Fruit fly (Drosophila melanogaster) whole organism, wandering third instar larva: Measurements from ENCODE around the gene CG18675.

Experiments
- Abd-B ChIP-seq: fragments of >200 bp; optimal IDR thresholded peaks from 2 replicates; lab custom pipeline; 2017; ENCODE audit warnings: missing biosample characterization, missing genetic modification characterization
- CG32264 ChIP-seq: fragments of 200-800 bp; sonication (Bioruptor generic); optimal IDR thresholded peaks from 2 replicates; lab custom pipeline; 2016; ENCODE audit warnings: missing biosample characterization, missing genetic modification characterization
- CG9705 ChIP-seq: fragments of 200-800 bp; sonication (Bioruptor generic); optimal IDR thresholded peaks from 2 replicates; lab custom pipeline; 2018; ENCODE audit warnings: missing biosample characterization, mild to moderate bottlenecking, missing genetic modification characterization
- CrebA ChIP-seq: fragments of 200-800 bp; sonication (Bioruptor generic); optimal IDR thresholded peaks from 2 replicates; lab custom pipeline; 2016; ENCODE audit warnings: missing biosample characterization, mild to moderate bottlenecking, missing genetic modification characterization, borderline replicate concordance
- Dfd ChIP-seq: fragments of >200 bp; optimal IDR thresholded peaks from 2 replicates; lab custom pipeline; 2017; ENCODE audit warnings: missing biosample characterization, missing genetic modification characterization
- Dif ChIP-seq: fragments of 200-275, 200-300 bp; sonication (Bioruptor generic); optimal IDR thresholded peaks from 2 replicates; lab custom pipeline; 2018; ENCODE audit warnings: missing biosample characterization, missing genetic modification characterization; ENCODE audit not compliant: partially characterized antibody
- GATAd ChIP-seq: sonication (Bioruptor generic); optimal IDR thresholded peaks from 2 replicates; lab custom pipeline; 2016; ENCODE audit warnings: missing biosample characterization, missing genetic modification characterization
- HLH106 ChIP-seq: fragments of 200-800 bp; optimal IDR thresholded peaks from 3 replicates; lab custom pipeline; 2019; ENCODE audit warnings: missing biosample characterization, mild to moderate bottlenecking, missing genetic modification characterization, moderate library complexity
- Hnf4 ChIP-seq: fragments of 200-800 bp; sonication (Bioruptor generic); optimal IDR thresholded peaks from 2 replicates; lab custom pipeline; 2016; ENCODE audit warnings: missing biosample characterization, mild to moderate bottlenecking, missing genetic modification characterization
- Hr78 ChIP-seq: fragments of >200 bp; optimal IDR thresholded peaks from 2 replicates; lab custom pipeline; 2017; ENCODE audit warnings: missing biosample characterization, missing genetic modification characterization
- Hr83 ChIP-seq: fragments of 200-300 bp; sonication (Bioruptor generic); optimal IDR thresholded peaks from 2 replicates; lab custom pipeline; 2016; ENCODE audit warnings: missing biosample characterization, mild to moderate bottlenecking, missing genetic modification characterization, moderate library complexity; ENCODE audit not compliant: poor library complexity, severe bottlenecking
- Jra ChIP-seq: sonication (Bioruptor generic); optimal IDR thresholded peaks from 2 replicates; lab custom pipeline; 2016; ENCODE audit warnings: missing biosample characterization, missing genetic modification characterization
- Mio ChIP-seq: sonication (Bioruptor generic); optimal IDR thresholded peaks from 2 replicates; lab custom pipeline; 2016; ENCODE audit warnings: missing biosample characterization, missing genetic modification characterization
- Myc ChIP-seq: fragments of >200 bp; optimal IDR thresholded peaks from 2 replicates; lab custom pipeline; 2017
- N ChIP-seq: fragments of >200 bp; optimal IDR thresholded peaks from 2 replicates; lab custom pipeline; 2018; ENCODE audit warnings: missing biosample characterization, missing external identifiers, missing genetic modification characterization
- OdsH ChIP-seq: fragments of 200-800 bp; sonication (Bioruptor generic); optimal IDR thresholded peaks from 2 replicates; lab custom pipeline; 2016; ENCODE audit warnings: missing biosample characterization, mild to moderate bottlenecking, missing genetic modification characterization
- Rel ChIP-seq, 2 experiments: fragments of 200-800 bp; sonication (Bioruptor generic) in 1 of 2; optimal IDR thresholded peaks; 2 replicates in 1 of 2; 3 replicates in 1 of 2; lab custom pipeline; 2016 to 2019; ENCODE audit warnings: mild to moderate bottlenecking in 2 of 2, missing biosample characterization in 2 of 2, missing genetic modification characterization in 2 of 2, moderate library complexity in 1 of 2
- Sp1 ChIP-seq: fragments of 200-800 bp; sonication (Bioruptor generic); optimal IDR thresholded peaks from 3 replicates; lab custom pipeline; 2019; ENCODE audit warnings: missing biosample characterization, mild to moderate bottlenecking, missing genetic modification characterization, moderate library complexity
- Vsx2 ChIP-seq: fragments of 200-300, 225-300 bp; sonication (Bioruptor generic); optimal IDR thresholded peaks from 2 replicates; lab custom pipeline; 2018; ENCODE audit warnings: missing biosample characterization, missing genetic modification characterization; ENCODE audit not compliant: partially characterized antibody
- br ChIP-seq: fragments of 200-800 bp; sonication (Bioruptor generic); optimal IDR thresholded peaks from 2 replicates; lab custom pipeline; 2016; ENCODE audit warnings: missing biosample characterization, missing genetic modification characterization
- brk ChIP-seq: fragments of 200-800 bp; sonication (Bioruptor generic); optimal IDR thresholded peaks from 2 replicates; lab custom pipeline; 2016; ENCODE audit warnings: missing biosample characterization, mild to moderate bottlenecking, missing genetic modification characterization
- dl ChIP-seq, 2 experiments: fragments of 175-275, 200-275 bp in 1 of 2; fragments of 200-275 bp in 1 of 2; sonication (Bioruptor generic); optimal IDR thresholded peaks; lab custom pipeline; 2018; ENCODE audit warnings: mild to moderate bottlenecking in 2 of 2, missing biosample characterization in 2 of 2, missing genetic modification characterization in 2 of 2, moderate library complexity in 2 of 2; ENCODE audit not compliant: partially characterized antibody in 2 of 2, insufficient read depth in 1 of 2
- dmrt93B ChIP-seq: fragments of 200-800 bp; sonication (Bioruptor generic); optimal IDR thresholded peaks from 2 replicates; lab custom pipeline; 2018; ENCODE audit warnings: missing biosample characterization, mild to moderate bottlenecking, missing genetic modification characterization
- dsf ChIP-seq: sonication (Bioruptor generic); optimal IDR thresholded peaks from 2 replicates; lab custom pipeline; 2016; ENCODE audit warnings: missing biosample characterization, missing genetic modification characterization, borderline replicate concordance
- ey ChIP-seq: fragments of 200-800 bp; sonication (Bioruptor generic); optimal IDR thresholded peaks from 2 replicates; lab custom pipeline; 2016; ENCODE audit warnings: missing biosample characterization, missing genetic modification characterization
- foxo ChIP-seq, 2 experiments: fragments of 200-800 bp; sonication (Bioruptor generic); optimal IDR thresholded peaks; 2 replicates in 1 of 2; 3 replicates in 1 of 2; lab custom pipeline; 2016 to 2017; ENCODE audit warnings: missing biosample characterization in 2 of 2, missing genetic modification characterization in 2 of 2
- fru ChIP-seq: fragments of 200-800 bp; sonication (Bioruptor generic); optimal IDR thresholded peaks from 3 replicates; lab custom pipeline; 2016; ENCODE audit warnings: missing biosample characterization, mild to moderate bottlenecking, missing genetic modification characterization
- h ChIP-seq: fragments of 200-800 bp; sonication (Bioruptor generic); optimal IDR thresholded peaks from 3 replicates; lab custom pipeline; 2016; ENCODE audit warnings: missing biosample characterization, mild to moderate bottlenecking, missing genetic modification characterization
- jim ChIP-seq: fragments of 175-275, 200-325 bp; sonication (Bioruptor generic); optimal IDR thresholded peaks from 2 replicates; lab custom pipeline; 2016; ENCODE audit warnings: missing biosample characterization, mild to moderate bottlenecking, missing genetic modification characterization
- lola ChIP-seq: fragments of >200 bp; optimal IDR thresholded peaks from 2 replicates; lab custom pipeline; 2017; ENCODE audit warnings: missing biosample characterization, missing genetic modification characterization
- pan ChIP-seq: fragments of >200 bp; optimal IDR thresholded peaks from 2 replicates; lab custom pipeline; 2017
- psq ChIP-seq: fragments of 200-800 bp; sonication (Bioruptor generic); optimal IDR thresholded peaks from 3 replicates; lab custom pipeline; 2017; ENCODE audit warnings: missing biosample characterization, mild to moderate bottlenecking, missing genetic modification characterization, moderate library complexity
- rgr ChIP-seq: fragments of 200-800 bp; sonication (Bioruptor generic); optimal IDR thresholded peaks from 3 replicates; lab custom pipeline; 2016; ENCODE audit warnings: missing biosample characterization, mild to moderate bottlenecking, missing genetic modification characterization
- sage ChIP-seq: fragments of 200-800 bp; sonication (Bioruptor generic); optimal IDR thresholded peaks from 2 replicates; lab custom pipeline; 2016; ENCODE audit warnings: missing biosample characterization, mild to moderate bottlenecking, missing genetic modification characterization
- sv ChIP-seq: fragments of 200-800 bp; sonication (Bioruptor generic); optimal IDR thresholded peaks from 3 replicates; lab custom pipeline; 2016; ENCODE audit warnings: missing biosample characterization, missing genetic modification characterization
- tai ChIP-seq: sonication (Bioruptor generic); optimal IDR thresholded peaks from 2 replicates; lab custom pipeline; 2016; ENCODE audit warnings: missing biosample characterization, missing genetic modification characterization
- usp ChIP-seq: fragments of >200 bp; optimal IDR thresholded peaks from 2 replicates; lab custom pipeline; 2017; ENCODE audit warnings: missing biosample characterization, missing genetic modification characterization
- woc ChIP-seq: sonication (Bioruptor generic); optimal IDR thresholded peaks from 2 replicates; lab custom pipeline; 2016; ENCODE audit warnings: missing biosample characterization, mild to moderate bottlenecking, missing genetic modification characterization

CG18675 gene

DNA sequence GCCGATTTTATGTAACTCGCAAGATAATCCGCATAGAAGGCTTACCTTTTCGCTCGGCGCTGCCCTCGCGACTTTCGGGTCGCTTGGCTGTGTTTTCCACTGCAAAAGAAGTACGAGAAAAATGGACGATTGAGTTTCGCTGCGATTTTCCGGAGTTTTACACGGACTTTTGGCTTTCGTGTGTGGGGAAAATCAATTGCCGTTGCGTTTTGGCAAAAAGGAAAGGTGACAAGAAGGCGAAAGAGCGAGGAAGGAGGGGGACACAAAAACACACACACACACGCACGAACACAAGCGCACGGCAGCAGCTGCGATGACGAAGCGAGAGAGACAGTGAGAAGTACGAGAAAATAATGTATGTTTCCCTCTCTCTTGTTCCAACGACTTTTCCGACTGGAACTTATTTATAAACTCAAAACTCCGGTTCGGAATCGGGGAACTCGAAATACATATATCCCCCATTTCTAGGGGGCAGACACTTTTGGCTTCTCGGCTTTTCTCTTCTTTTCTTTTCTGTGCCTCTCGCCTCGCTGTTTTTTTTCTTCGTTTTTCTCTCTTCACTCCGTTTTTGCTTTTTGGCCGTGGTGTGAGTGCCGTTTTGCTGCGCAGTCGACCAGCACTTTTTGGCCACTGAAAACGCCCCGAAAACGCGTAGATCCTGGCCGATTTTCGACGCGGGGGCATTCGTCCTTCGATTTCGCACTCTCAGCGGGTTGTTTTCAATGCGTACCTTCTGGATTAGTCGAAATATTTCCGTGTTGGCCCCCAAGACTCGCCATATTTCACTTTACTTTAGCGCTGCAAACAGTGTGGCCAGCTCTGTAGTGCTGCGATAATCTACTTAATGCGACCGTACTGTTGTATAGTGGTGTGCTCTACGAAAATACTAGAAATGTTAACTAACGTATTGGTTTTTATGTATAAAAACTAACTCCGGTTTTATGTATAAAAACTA, 39.7 kb upstream of the CG18675 start, which contains the start of gene ens:
TSS of gene ens (minus strand) at position 827 of the 955 bp plus-strand sequence.
- no peak for TF ChIP-seq sv (GFP tag; lab: Kevin White, UChicago)
- TF ChIP-seq Dif (GFP tag; lab: Kevin White, UChicago), result peak; percentile 33
- TF ChIP-seq usp (GFP tag; lab: Kevin White, UChicago), result no peak
- peak; percentile 88 for TF ChIP-seq psq
- TF ChIP-seq CG9705, result no peak
- no peak for TF ChIP-seq lola (GFP tag; lab: Kevin White, UChicago)
- no peak for TF ChIP-seq pan (lab: Kevin White, UChicago)
- TF ChIP-seq Hr78 (GFP tag; lab: Kevin White, UChicago), result no peak
- TF ChIP-seq, all 38 proteins: peak for 2

DNA sequence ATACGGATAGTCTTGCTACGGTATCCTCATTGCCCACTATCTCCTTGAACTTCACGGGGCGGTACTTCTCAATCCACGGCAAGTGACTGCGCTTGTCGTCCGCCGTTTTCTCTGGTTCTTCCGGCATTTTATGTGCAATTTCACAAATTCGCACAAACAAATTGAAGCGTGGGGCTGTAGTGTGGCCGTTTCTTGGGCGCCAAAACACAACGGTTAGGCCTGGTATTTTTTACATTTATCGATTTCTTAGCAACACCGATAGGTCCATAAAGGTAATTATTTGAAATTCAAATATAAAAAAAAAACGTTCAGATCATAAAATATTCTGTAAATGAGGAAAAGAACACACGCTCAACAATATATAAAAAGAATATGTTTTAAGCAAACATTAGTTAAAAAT, 37.8 kb upstream of the CG18675 start, which contains the start of gene RfC4:
TSS of gene RfC4 (minus strand) at position 182 of the 400 bp plus-strand sequence.
- TF ChIP-seq pan (lab: Kevin White, UChicago) (no peak), Jra (GFP tag; lab: Kevin White, UChicago) (no peak), Dfd (GFP tag; lab: Kevin White, UChicago) (no peak), fru (no peak), dl (GFP tag; optimal IDR thresholded peaks at IDR 0.05; lab: Kevin White, UChicago; ENCODE audit: insufficient read depth in 1 of 2, partially characterized antibody in 2 of 2) (no peak), br (no peak), CG32264 (GFP tag; lab: Kevin White, UChicago) (no peak), Vsx2 (GFP tag; lab: Kevin White, UChicago) (no peak), OdsH (GFP tag; lab: Kevin White, UChicago) (no peak), woc (GFP tag; lab: Kevin White, UChicago) (no peak), sage (no peak)

DNA sequence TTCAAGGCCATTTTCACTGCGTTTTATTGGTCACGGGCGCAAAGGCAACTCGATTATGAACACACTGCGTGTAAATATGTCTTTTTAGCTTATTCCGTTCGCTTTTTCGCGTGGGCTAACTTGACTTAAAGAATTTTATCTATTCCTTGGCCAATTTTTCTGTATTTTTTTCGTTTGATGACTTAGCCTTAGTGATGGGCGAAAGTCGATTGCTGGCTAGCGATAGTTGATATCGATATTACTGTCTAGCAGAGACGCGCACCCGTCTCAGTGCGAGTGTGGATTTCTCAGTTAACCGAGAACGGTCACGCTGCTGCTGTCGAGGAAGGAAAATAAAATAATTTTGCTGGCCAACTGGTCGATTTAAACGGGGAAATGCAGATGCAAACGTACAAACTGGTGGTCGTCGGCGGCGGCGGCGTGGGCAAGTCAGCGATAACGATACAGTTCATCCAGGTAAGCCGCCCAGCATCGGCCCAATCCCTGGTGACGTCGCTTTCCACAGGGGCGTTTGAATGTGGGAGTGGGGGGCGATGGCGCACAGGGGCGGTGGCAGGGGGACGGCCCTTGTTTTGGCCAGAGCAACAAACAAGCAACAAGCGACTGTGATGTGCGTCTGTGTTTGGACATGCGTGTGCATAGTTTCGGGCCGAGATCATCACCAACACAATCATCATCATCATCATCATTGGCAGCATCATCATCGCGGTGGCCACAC, 34.7 kb upstream of the CG18675 start, which contains the start of the genes Rop and Ras64B:
TSS of gene Rop (minus strand) at position 193 of the 718 bp plus-strand sequence.
TSS of gene Ras64B (plus strand) at position 273 of the 718 bp plus-strand sequence.
- no peak for TF ChIP-seq dsf (GFP tag; lab: Kevin White, UChicago)
- no peak for TF ChIP-seq foxo (GFP tag; optimal IDR thresholded peaks at IDR 0.05; lab: Kevin White, UChicago)
- no peak for TF ChIP-seq pan (lab: Kevin White, UChicago)
- TF ChIP-seq GATAd, result no peak
- TF ChIP-seq lola (GFP tag; lab: Kevin White, UChicago), result no peak
- peak; percentile 31 for TF ChIP-seq Hr83
- no peak for TF ChIP-seq brk (GFP tag; lab: Kevin White, UChicago)
- TF ChIP-seq dmrt93B, result no peak
- no peak for TF ChIP-seq Myc (lab: Kevin White, UChicago)
- no peak for TF ChIP-seq jim (GFP tag; lab: Kevin White, UChicago)
- no peak for TF ChIP-seq Dif (GFP tag; lab: Kevin White, UChicago)
- TF ChIP-seq ey (GFP tag; lab: Kevin White, UChicago), result no peak
- no peak for TF ChIP-seq br
- no peak for TF ChIP-seq rgr (GFP tag; lab: Kevin White, UChicago)
- peak; percentile 20 for TF ChIP-seq Jra (GFP tag; lab: Kevin White, UChicago)
- no peak for TF ChIP-seq Mio (GFP tag; lab: Kevin White, UChicago)
- no peak for TF ChIP-seq dl (GFP tag; optimal IDR thresholded peaks at IDR 0.05; lab: Kevin White, UChicago; ENCODE audit: insufficient read depth in 1 of 2, partially characterized antibody in 2 of 2)
- TF ChIP-seq OdsH (GFP tag; lab: Kevin White, UChicago), result peak; percentile 28
- TF ChIP-seq Hnf4 (GFP tag; lab: Kevin White, UChicago), result no peak
- TF ChIP-seq h (GFP tag; lab: Kevin White, UChicago), result peak; percentile 33
- no peak for TF ChIP-seq woc (GFP tag; lab: Kevin White, UChicago)
- TF ChIP-seq HLH106 (tag; lab: Kevin White, UChicago), result peak; percentile 9
- TF ChIP-seq tai, result no peak
- peak; percentile 10 for TF ChIP-seq psq
- TF ChIP-seq CrebA (GFP tag; lab: Kevin White, UChicago), result no peak
- no peak for TF ChIP-seq Hr78 (GFP tag; lab: Kevin White, UChicago)
- no peak for TF ChIP-seq Abd-B (GFP tag; lab: Kevin White, UChicago)
- TF ChIP-seq sage, result no peak
- no peak for TF ChIP-seq fru
- TF ChIP-seq Sp1 (GFP tag; lab: Kevin White, UChicago), result peak; percentile 46
- TF ChIP-seq sv (GFP tag; lab: Kevin White, UChicago), result no peak
- TF ChIP-seq CG32264 (GFP tag; lab: Kevin White, UChicago), result no peak
- no peak for TF ChIP-seq Vsx2 (GFP tag; lab: Kevin White, UChicago)
- TF ChIP-seq CG9705, result no peak
- no peak for TF ChIP-seq N (GFP tag; lab: Kevin White, UChicago)
- no peak for TF ChIP-seq Rel (GFP tag; optimal IDR thresholded peaks at IDR 0.05; lab: Kevin White, UChicago)
- peak; percentile 77 for TF ChIP-seq Rel (tag; optimal IDR thresholded peaks at IDR 0.05; lab: Kevin White, UChicago)
- no peak for TF ChIP-seq Dfd (GFP tag; lab: Kevin White, UChicago)
- no peak for TF ChIP-seq usp (GFP tag; lab: Kevin White, UChicago)
